Worm (Caenorhabditis elegans) whole organism, late embryonic: ENCODE results near the gene nhr-34.

Source experiments
- ahr-1 ChIP-seq: sonication (generic microtip); optimal IDR thresholded peaks from 2 replicates; lab custom pipeline; 2016; ENCODE audit warnings: missing genetic modification characterization, missing compliant biosample characterization
- ama-1 ChIP-seq: fragments of 150-350 bp; optimal IDR thresholded peaks from 2 replicates; lab custom pipeline; 2014
- che-1 ChIP-seq: sonication (generic microtip); optimal IDR thresholded peaks from 2 replicates; lab custom pipeline; 2016; ENCODE audit warnings: mild to moderate bottlenecking, missing genetic modification characterization, missing compliant biosample characterization
- dmd-4 ChIP-seq: sonication (generic microtip); optimal IDR thresholded peaks from 2 replicates; lab custom pipeline; 2016; ENCODE audit warnings: borderline replicate concordance, missing genetic modification characterization, missing compliant biosample characterization
- lim-6 ChIP-seq: sonication (generic microtip); optimal IDR thresholded peaks from 2 replicates; lab custom pipeline; 2016; ENCODE audit warnings: missing genetic modification characterization, missing compliant biosample characterization
- nfya-1 ChIP-seq: sonication (generic microtip); optimal IDR thresholded peaks from 2 replicates; lab custom pipeline; 2017; ENCODE audit warnings: missing genetic modification characterization, mild to moderate bottlenecking, missing compliant biosample characterization, antibody characterized with exemption, moderate library complexity
- nhr-11 ChIP-seq: fragments of 150-350 bp; optimal IDR thresholded peaks from 2 replicates; lab custom pipeline; 2014; ENCODE audit warnings: missing biosample characterization, missing genetic modification characterization
- pag-3 ChIP-seq: sonication (generic microtip); optimal IDR thresholded peaks from 2 replicates; lab custom pipeline; 2016; ENCODE audit warnings: missing compliant biosample characterization, missing genetic modification characterization, borderline replicate concordance
- pax-1 ChIP-seq: fragments of 150-350 bp; optimal IDR thresholded peaks from 2 replicates; lab custom pipeline; 2014; ENCODE audit warnings: missing biosample characterization, missing genetic modification characterization
- pros-1 ChIP-seq: fragments of 150-350 bp; optimal IDR thresholded peaks from 2 replicates; lab custom pipeline; 2014; ENCODE audit warnings: missing biosample characterization, missing genetic modification reagents, missing genetic modification characterization
- unc-86 ChIP-seq: sonication (generic microtip); optimal IDR thresholded peaks from 2 replicates; lab custom pipeline; 2016; ENCODE audit warnings: missing genetic modification characterization, missing compliant biosample characterization
- zip-5 ChIP-seq: sonication (generic microtip); optimal IDR thresholded peaks from 2 replicates; lab custom pipeline; 2016; ENCODE audit warnings: missing genetic modification characterization, missing compliant biosample characterization

- TF ChIP-seq nhr-11 = no peak
- TF ChIP-seq lim-6 (tag; lab: Kevin White, UChicago) = no peak
- TF ChIP-seq che-1 (tag; lab: Kevin White, UChicago) = no peak
- TF ChIP-seq pros-1 = no peak
- no peak for TF ChIP-seq pax-1 (tag; lab: Kevin White, UChicago)
- TF ChIP-seq ama-1 (lab: Kevin White, UChicago) = no peak
- TF ChIP-seq zip-5 (tag; lab: Kevin White, UChicago) = no peak
- no peak for TF ChIP-seq pag-3 (tag; lab: Kevin White, UChicago)
- TF ChIP-seq ahr-1 = no peak
- TF ChIP-seq unc-86 (tag; lab: Kevin White, UChicago) = no peak
- TF ChIP-seq nfya-1 (tag; lab: Kevin White, UChicago) = peak; percentile 25
- TF ChIP-seq dmd-4 (tag; lab: Kevin White, UChicago) = no peak
Measured at ce11 chrIV:9667084-9667483, 8.4 kb downstream of the nhr-34 start.
